Worm (Caenorhabditis elegans) whole organism, young adult: ENCODE results near the gene H12D21.9.

Source experiments
- B0019.2 ChIP-seq: fragments of 200-800 bp; sonication (Bioruptor generic); conservative IDR thresholded peaks from 2 replicates; pipeline ENCODE4 v1.3.6; 2022; ENCODE audit warnings: missing genetic modification reagents, missing genetic modification characterization, missing compliant biosample characterization
- C06A6.2 ChIP-seq: fragments of 200-800 bp; sonication (Bioruptor generic); conservative IDR thresholded peaks from 2 replicates; pipeline ENCODE4 v1.3.6; 2022; ENCODE audit warnings: missing genetic modification characterization, missing compliant biosample characterization
- C17E4.6 ChIP-seq: fragments of 200-800 bp; sonication (Bioruptor generic); IDR thresholded peaks from 2 replicates; pipeline ENCODE4 v1.3.6; 2022; ENCODE audit warnings: missing genetic modification reagents, missing genetic modification characterization, missing compliant biosample characterization
- F23B12.7 ChIP-seq: sonication (generic microtip); optimal IDR thresholded peaks from 2 replicates; lab custom pipeline; 2017; ENCODE audit warnings: missing genetic modification characterization, mild to moderate bottlenecking, missing compliant biosample characterization, antibody characterized with exemption, moderate library complexity; ENCODE audit not compliant: insufficient read depth
- F33H1.4 ChIP-seq: fragments of 200-800 bp; sonication (Bioruptor generic); IDR thresholded peaks from 2 replicates; pipeline ENCODE4 v1.3.6; 2022; ENCODE audit warnings: missing genetic modification reagents, missing genetic modification characterization, missing compliant biosample characterization
- F37B4.10 ChIP-seq: fragments of 200-800 bp; sonication (Bioruptor generic); IDR thresholded peaks from 2 replicates; pipeline ENCODE4 v1.3.6; 2022; ENCODE audit warnings: missing genetic modification characterization, missing compliant biosample characterization
- F49E8.2 ChIP-seq: sonication (generic microtip); optimal IDR thresholded peaks from 3 replicates; lab custom pipeline; 2017; ENCODE audit warnings: missing genetic modification characterization, mild to moderate bottlenecking, missing compliant biosample characterization, antibody characterized with exemption, moderate library complexity; ENCODE audit not compliant: insufficient read depth
- F52B5.7 ChIP-seq: sonication (generic microtip); optimal IDR thresholded peaks from 2 replicates; lab custom pipeline; 2016; ENCODE audit warnings: mild to moderate bottlenecking, missing genetic modification characterization, missing compliant biosample characterization
- F55B11.4 ChIP-seq: sonication (generic microtip); optimal IDR thresholded peaks from 2 replicates; lab custom pipeline; 2016; ENCODE audit warnings: missing compliant biosample characterization, missing genetic modification characterization, borderline replicate concordance; ENCODE audit not compliant: insufficient read depth
- F57C9.4 ChIP-seq: sonication (generic microtip); optimal IDR thresholded peaks from 2 replicates; lab custom pipeline; 2017; ENCODE audit warnings: mild to moderate bottlenecking, missing genetic modification characterization, missing compliant biosample characterization
- Y53F4B.3 ChIP-seq: fragments of 200-800 bp; sonication (Bioruptor generic); IDR thresholded peaks from 2 replicates; pipeline ENCODE4 v1.3.6; 2022; ENCODE audit warnings: missing genetic modification reagents, missing genetic modification characterization, missing compliant biosample characterization
- Y53G8AR.9 ChIP-seq: fragments of 200-800 bp; sonication (Bioruptor generic); conservative IDR thresholded peaks from 2 replicates; pipeline ENCODE4 v1.3.6; 2022; ENCODE audit warnings: missing genetic modification reagents, missing genetic modification characterization, missing compliant biosample characterization
- Y56A3A.18 ChIP-seq: fragments of 200-800 bp; sonication (Bioruptor generic); IDR thresholded peaks from 2 replicates; pipeline ENCODE4 v1.3.6; 2022; ENCODE audit warnings: missing genetic modification reagents, missing genetic modification characterization, missing compliant biosample characterization
- Y95B8A.8 ChIP-seq: fragments of 200-800 bp; sonication (Bioruptor generic); IDR thresholded peaks from 2 replicates; pipeline ENCODE4 v1.3.6; 2022; ENCODE audit warnings: missing genetic modification reagents, missing genetic modification characterization, missing compliant biosample characterization
- ZK185.1 ChIP-seq: sonication (generic microtip); optimal IDR thresholded peaks from 2 replicates; lab custom pipeline; 2016; ENCODE audit warnings: mild to moderate bottlenecking, missing genetic modification characterization, missing compliant biosample characterization; ENCODE audit not compliant: poor library complexity, severe bottlenecking
- attf-5 ChIP-seq: fragments of 200-800 bp; sonication (Bioruptor generic); optimal IDR thresholded peaks from 2 replicates; lab custom pipeline; 2018; ENCODE audit warnings: mild to moderate bottlenecking, missing genetic modification characterization, missing compliant biosample characterization
- bed-2 ChIP-seq: fragments of 200-800 bp; sonication (Bioruptor generic); IDR thresholded peaks from 2 replicates; pipeline ENCODE4 v1.3.6; 2022; ENCODE audit warnings: missing genetic modification reagents, missing genetic modification characterization, missing compliant biosample characterization
- cebp-1 ChIP-seq, 2 experiments: fragments of 200-800 bp in 1 of 2; sonication (Bioruptor generic) in 1 of 2; sonication (generic microtip) in 1 of 2; IDR thresholded peaks in 1 of 2; optimal IDR thresholded peaks in 1 of 2; 2 replicates each; pipeline versions ENCODE4 v1.3.6 to Lab custom; 2017 to 2022; ENCODE audit warnings: missing compliant biosample characterization in 2 of 2, missing genetic modification characterization in 2 of 2, mild to moderate bottlenecking in 1 of 2, missing genetic modification reagents in 1 of 2, moderate library complexity in 1 of 2
- ceh-100 ChIP-seq: fragments of 200-800 bp; sonication (Bioruptor generic); IDR thresholded peaks from 2 replicates; pipeline ENCODE4 v1.3.6; 2022; ENCODE audit warnings: missing genetic modification reagents, missing genetic modification characterization, missing compliant biosample characterization
- ceh-27 ChIP-seq: fragments of 200-800 bp; sonication (Bioruptor generic); optimal IDR thresholded peaks from 2 replicates; lab custom pipeline; 2018; ENCODE audit warnings: mild to moderate bottlenecking, missing genetic modification characterization, moderate library complexity, missing compliant biosample characterization
- ceh-91 ChIP-seq: fragments of 200-800 bp; sonication (Bioruptor generic); IDR thresholded peaks from 2 replicates; pipeline ENCODE4 v1.3.6; 2022; ENCODE audit warnings: missing genetic modification reagents, missing genetic modification characterization, missing compliant biosample characterization
- chd-7 ChIP-seq: sonication (generic microtip); optimal IDR thresholded peaks from 2 replicates; lab custom pipeline; 2016; ENCODE audit warnings: mild to moderate bottlenecking, missing genetic modification characterization, moderate library complexity, missing compliant biosample characterization
- dpff-1 ChIP-seq: sonication (generic microtip); optimal IDR thresholded peaks from 2 replicates; lab custom pipeline; 2017; ENCODE audit warnings: mild to moderate bottlenecking, missing genetic modification characterization, missing compliant biosample characterization
- ekl-4 ChIP-seq: fragments of 200-800 bp; sonication (Bioruptor generic); IDR thresholded peaks from 2 replicates; pipeline ENCODE4 v1.3.6; 2022; ENCODE audit warnings: missing genetic modification reagents, missing genetic modification characterization, missing compliant biosample characterization
- hlh-12 ChIP-seq: sonication (generic microtip); optimal IDR thresholded peaks from 2 replicates; lab custom pipeline; 2016; ENCODE audit warnings: missing genetic modification characterization, missing compliant biosample characterization
- hlh-26 ChIP-seq: fragments of 200-800 bp; sonication (Bioruptor generic); conservative IDR thresholded peaks from 2 replicates; pipeline ENCODE4 v1.3.6; 2022; ENCODE audit warnings: missing genetic modification reagents, missing genetic modification characterization, missing compliant biosample characterization
- hmg-1.2 ChIP-seq: fragments of 200-800 bp; sonication (Bioruptor generic); IDR thresholded peaks from 2 replicates; pipeline ENCODE4 v1.3.6; 2022; ENCODE audit warnings: missing genetic modification reagents, missing genetic modification characterization, missing compliant biosample characterization
- hmg-20 ChIP-seq: fragments of 200-800 bp; sonication (Bioruptor generic); IDR thresholded peaks from 2 replicates; pipeline ENCODE4 v1.3.6; 2022; ENCODE audit warnings: missing genetic modification reagents, missing genetic modification characterization, missing compliant biosample characterization
- lin-26 ChIP-seq: fragments of 200-800 bp; sonication (Bioruptor generic); IDR thresholded peaks from 2 replicates; pipeline ENCODE4 v1.3.6; 2022; ENCODE audit warnings: missing genetic modification reagents, missing genetic modification characterization, missing compliant biosample characterization
- lir-1 ChIP-seq: fragments of 200-800 bp; sonication (Bioruptor generic); conservative IDR thresholded peaks from 2 replicates; pipeline ENCODE4 v1.3.6; 2022; ENCODE audit warnings: missing genetic modification reagents, missing genetic modification characterization, missing compliant biosample characterization
- lsy-27 ChIP-seq: sonication (generic microtip); optimal IDR thresholded peaks from 2 replicates; lab custom pipeline; 2017; ENCODE audit warnings: missing genetic modification characterization, mild to moderate bottlenecking, missing compliant biosample characterization, antibody characterized with exemption, missing genotype, borderline replicate concordance; ENCODE audit not compliant: insufficient read depth
- mcd-1 ChIP-seq: fragments of 200-800 bp; sonication (Bioruptor generic); IDR thresholded peaks from 2 replicates; pipeline ENCODE4 v1.3.6; 2022; ENCODE audit warnings: missing genetic modification reagents, missing genetic modification characterization, missing compliant biosample characterization
- mes-4 ChIP-seq: sonication (generic microtip); optimal IDR thresholded peaks from 2 replicates; lab custom pipeline; 2016; ENCODE audit warnings: missing genotype, missing genetic modification characterization, missing compliant biosample characterization
- nfyb-1 ChIP-seq: fragments of 200-800 bp; sonication (Bioruptor generic); IDR thresholded peaks from 2 replicates; pipeline ENCODE4 v1.3.6; 2022; ENCODE audit warnings: missing genetic modification reagents, missing genetic modification characterization, missing compliant biosample characterization
- nhr-27 ChIP-seq: fragments of 200-800 bp; sonication (Bioruptor generic); optimal IDR thresholded peaks from 2 replicates; lab custom pipeline; 2018; ENCODE audit warnings: mild to moderate bottlenecking, missing genetic modification characterization, moderate library complexity, missing compliant biosample characterization
- rec-8 ChIP-seq, 2 experiments: sonication (generic microtip); optimal IDR thresholded peaks; 2 replicates each; lab custom pipeline; 2016; ENCODE audit warnings: mild to moderate bottlenecking in 2 of 2, missing genetic modification characterization in 2 of 2, missing genetic modification reagents in 2 of 2, missing genotype in 2 of 2, missing biosample characterization in 1 of 2, missing compliant biosample characterization in 1 of 2, moderate library complexity in 1 of 2
- rpc-1 ChIP-seq, 2 experiments: fragments of 150-350 bp in 1 of 2; sonication (generic microtip) in 1 of 2; optimal IDR thresholded peaks; 2 replicates each; lab custom pipeline; 2014 to 2018; ENCODE audit warnings: missing biosample characterization in 1 of 2, missing genetic modification characterization in 1 of 2, missing genetic modification reagents in 1 of 2, missing genotype in 1 of 2
- sea-2 ChIP-seq: fragments of 200-800 bp; sonication (Bioruptor generic); IDR thresholded peaks from 2 replicates; pipeline ENCODE4 v1.3.6; 2022; ENCODE audit warnings: missing genetic modification characterization, missing compliant biosample characterization
- snpc-1.1 ChIP-seq: sonication (generic microtip); optimal IDR thresholded peaks from 2 replicates; lab custom pipeline; 2017; ENCODE audit warnings: missing genetic modification characterization, mild to moderate bottlenecking, missing compliant biosample characterization, antibody characterized with exemption, moderate library complexity, missing genotype, missing genetic modification reagents; ENCODE audit not compliant: insufficient read depth
- snpc-4 ChIP-seq, 5 experiments: fragments of 150-350 bp in 1 of 5; sonication (generic microtip) in 4 of 5; optimal IDR thresholded peaks; 2 replicates each; lab custom pipeline; 2014 to 2018; ENCODE audit warnings: missing genetic modification characterization in 5 of 5, missing biosample characterization in 3 of 5, antibody characterized with exemption in 2 of 5, mild to moderate bottlenecking in 2 of 5, missing compliant biosample characterization in 2 of 5, missing genotype in 2 of 5, moderate library complexity in 2 of 5, missing genetic modification reagents in 1 of 5
- somi-1 ChIP-seq: fragments of 200-800 bp; sonication (Bioruptor generic); optimal IDR thresholded peaks from 2 replicates; lab custom pipeline; 2018; ENCODE audit warnings: mild to moderate bottlenecking, missing genetic modification characterization, missing compliant biosample characterization
- xnd-1 ChIP-seq: sonication (generic microtip); optimal IDR thresholded peaks from 2 replicates; lab custom pipeline; 2016; ENCODE audit warnings: missing genotype, missing genetic modification reagents, missing genetic modification characterization, missing compliant biosample characterization
- zfh-2 ChIP-seq: fragments of 200-800 bp; sonication (Bioruptor generic); conservative IDR thresholded peaks from 2 replicates; pipeline ENCODE4 v1.3.6; 2022; ENCODE audit warnings: missing genetic modification reagents, missing genetic modification characterization, missing compliant biosample characterization
- ztf-18 ChIP-seq: sonication (generic microtip); optimal IDR thresholded peaks from 2 replicates; lab custom pipeline; 2016; ENCODE audit warnings: missing genotype, mild to moderate bottlenecking, missing genetic modification characterization, missing compliant biosample characterization
- ztf-26 ChIP-seq: sonication (generic microtip); optimal IDR thresholded peaks from 2 replicates; lab custom pipeline; 2017; ENCODE audit warnings: missing genetic modification characterization, missing compliant biosample characterization

The H12D21.9 gene

DNA sequence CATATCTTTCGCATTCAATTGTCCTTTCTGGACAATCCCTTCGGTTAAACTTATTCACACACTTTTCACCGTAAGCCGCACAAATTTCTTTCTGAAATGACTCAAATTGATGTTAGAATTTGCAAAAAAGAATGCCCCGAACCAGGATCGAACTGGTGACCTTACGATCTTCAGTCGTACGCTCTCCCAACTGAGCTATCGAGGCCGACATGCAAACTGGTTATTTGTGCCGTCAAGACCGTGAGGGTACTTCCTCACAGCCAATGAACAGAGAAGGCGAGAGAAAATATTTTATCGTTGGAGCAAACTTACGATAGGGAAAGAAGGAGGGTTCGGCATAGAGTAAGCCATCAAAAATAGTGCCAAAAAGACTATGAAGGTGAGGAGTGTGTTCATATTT is 33.0 kb downstream of the H12D21.9 start (continued):
- peak; percentile 67 for TF ChIP-seq rpc-1 (optimal IDR thresholded peaks at IDR 0.05; lab: Kevin White, UChicago)
- TF ChIP-seq rpc-1 (tag; optimal IDR thresholded peaks at IDR 0.05; lab: Kevin White, UChicago), result peak; percentile 69
- no peak for TF ChIP-seq F37B4.10 (GFP tag; lab: Robert Waterston, UW)
- peak; percentile 10 to 31 for TF ChIP-seq rec-8 (tag; optimal IDR thresholded peaks at IDR 0.05; lab: Kevin White, UChicago)
- TF ChIP-seq snpc-1.1 (tag; lab: Kevin White, UChicago), result peak; percentile 97
- TF ChIP-seq ztf-26 (tag; lab: Kevin White, UChicago), result no peak
- TF ChIP-seq attf-5 (GFP tag; lab: Kevin White, UChicago), result no peak
- peak; percentile 42 for TF ChIP-seq F23B12.7 (tag; lab: Kevin White, UChicago)
- peak; percentile 18 for TF ChIP-seq ztf-18
- TF ChIP-seq hmg-1.2 (GFP tag; lab: Robert Waterston, UW), result peak; percentile 66
- TF ChIP-seq ceh-100 (GFP tag; lab: Robert Waterston, UW), result 0 out of 2 replicates have a peak, but pooled peaks have one; percentile 34
- TF ChIP-seq cebp-1 (GFP tag; IDR thresholded peaks at IDR 0.05; lab: Robert Waterston, UW), result no peak
- no peak for TF ChIP-seq cebp-1 (tag; optimal IDR thresholded peaks at IDR 0.05; lab: Kevin White, UChicago)
- peak; percentile 44; the same call in 1 of the 2 replicates for TF ChIP-seq Y56A3A.18 (GFP tag; lab: Robert Waterston, UW)
- peak; percentile 96 for TF ChIP-seq snpc-4 (GFP tag; optimal IDR thresholded peaks at IDR 0.05; lab: Kevin White, UChicago)
- TF ChIP-seq snpc-4 (tag; optimal IDR thresholded peaks at IDR 0.05; lab: Kevin White, UChicago), result peak; percentile 97 to 99 (median 98)
- no peak for TF ChIP-seq hlh-12 (tag; lab: Kevin White, UChicago)
- no peak for TF ChIP-seq chd-7 (tag; lab: Kevin White, UChicago)
- TF ChIP-seq C06A6.2 (GFP tag; lab: Robert Waterston, UW), result no peak
- TF ChIP-seq lin-26 (GFP tag; lab: Robert Waterston, UW), result no peak
- peak; percentile 64 for TF ChIP-seq mcd-1 (GFP tag; lab: Robert Waterston, UW)
- no peak for TF ChIP-seq B0019.2 (GFP tag; lab: Robert Waterston, UW)
- TF ChIP-seq ekl-4, result 0 out of 2 replicates have a peak, but pooled peaks have one; percentile 48
- no peak for TF ChIP-seq lir-1 (GFP tag; lab: Robert Waterston, UW)
- TF ChIP-seq C17E4.6, result no peak
- TF ChIP-seq nhr-27 (tag; lab: Kevin White, UChicago), result no peak
- TF ChIP-seq F52B5.7 (tag; lab: Kevin White, UChicago), result no peak
- no peak for TF ChIP-seq dpff-1 (tag; lab: Kevin White, UChicago)
- TF ChIP-seq Y95B8A.8 (GFP tag; lab: Robert Waterston, UW), result no peak
- no peak for TF ChIP-seq bed-2 (GFP tag; lab: Robert Waterston, UW)
- TF ChIP-seq sea-2 (GFP tag; lab: Robert Waterston, UW), result no peak
- peak; percentile 76 for TF ChIP-seq nfyb-1 (GFP tag; lab: Robert Waterston, UW)
- no peak for TF ChIP-seq ceh-91 (GFP tag; lab: Robert Waterston, UW)
- TF ChIP-seq lsy-27 (tag; lab: Kevin White, UChicago), result no peak
- TF ChIP-seq ceh-27 (GFP tag; lab: Kevin White, UChicago), result peak; percentile 23
- no peak for TF ChIP-seq xnd-1 (tag; lab: Kevin White, UChicago)
- TF ChIP-seq somi-1 (GFP tag; lab: Kevin White, UChicago), result peak; percentile 47
- TF ChIP-seq Y53F4B.3 (GFP tag; lab: Robert Waterston, UW), result peak; percentile 52; the same call in 1 of the 2 replicates
- TF ChIP-seq hmg-20 (GFP tag; lab: Robert Waterston, UW), result peak; percentile 33; the same call in 1 of the 2 replicates
- no peak for TF ChIP-seq hlh-26
- no peak for TF ChIP-seq zfh-2 (GFP tag; lab: Robert Waterston, UW)
- peak; percentile 53 for TF ChIP-seq ZK185.1 (tag; lab: Kevin White, UChicago)
- peak; percentile 26; the same call in 1 of the 2 replicates for TF ChIP-seq F33H1.4 (GFP tag; lab: Robert Waterston, UW)
- no peak for TF ChIP-seq F49E8.2 (tag; lab: Kevin White, UChicago)
- TF ChIP-seq F55B11.4 (tag; lab: Kevin White, UChicago), result no peak
- 0 out of 2 replicates have a peak, but pooled peaks have one; percentile 25 for TF ChIP-seq Y53G8AR.9
- no peak for TF ChIP-seq mes-4 (tag; lab: Kevin White, UChicago)
- TF ChIP-seq F57C9.4 (tag; lab: Kevin White, UChicago), result no peak
